Worm (Caenorhabditis elegans) whole organism, L1 larva: ENCODE results near the gene puf-11.

Experiments used
- blmp-1 ChIP-seq: fragments of 150-350 bp; optimal IDR thresholded peaks from 2 replicates; lab custom pipeline; 2014; ENCODE audit warnings: missing biosample characterization, missing genetic modification characterization
- ceh-63 ChIP-seq: fragments of 200-800 bp; sonication (Bioruptor generic); optimal IDR thresholded peaks from 2 replicates; lab custom pipeline; 2018; ENCODE audit warnings: mild to moderate bottlenecking, missing genetic modification characterization, missing compliant biosample characterization
- efl-3 ChIP-seq: fragments of 200-800 bp; sonication (Bioruptor generic); optimal IDR thresholded peaks from 2 replicates; lab custom pipeline; 2018; ENCODE audit warnings: mild to moderate bottlenecking, missing genetic modification characterization, missing compliant biosample characterization
- fos-1 ChIP-seq: fragments of 150-350 bp; optimal IDR thresholded peaks from 2 replicates; lab custom pipeline; 2014; ENCODE audit warnings: missing biosample characterization, missing genetic modification characterization
- jun-1 ChIP-seq: fragments of 150-350 bp; optimal IDR thresholded peaks from 2 replicates; lab custom pipeline; 2014; ENCODE audit warnings: missing biosample characterization, missing genetic modification reagents, missing genetic modification characterization
- mep-1 ChIP-seq: fragments of 150-350 bp; optimal IDR thresholded peaks from 2 replicates; lab custom pipeline; 2014; ENCODE audit warnings: missing biosample characterization, missing genetic modification characterization
- nhr-28 ChIP-seq: fragments of 150-350 bp; optimal IDR thresholded peaks from 2 replicates; lab custom pipeline; 2014; ENCODE audit warnings: missing biosample characterization, missing genetic modification characterization
- skn-1 ChIP-seq: fragments of 150-350 bp; optimal IDR thresholded peaks from 2 replicates; lab custom pipeline; 2014; ENCODE audit warnings: missing biosample characterization, missing genetic modification characterization
- unc-62 ChIP-seq: fragments of 150-350 bp; optimal IDR thresholded peaks from 2 replicates; lab custom pipeline; 2014; ENCODE audit warnings: missing biosample characterization, missing genetic modification reagents, missing genetic modification characterization

DNA sequence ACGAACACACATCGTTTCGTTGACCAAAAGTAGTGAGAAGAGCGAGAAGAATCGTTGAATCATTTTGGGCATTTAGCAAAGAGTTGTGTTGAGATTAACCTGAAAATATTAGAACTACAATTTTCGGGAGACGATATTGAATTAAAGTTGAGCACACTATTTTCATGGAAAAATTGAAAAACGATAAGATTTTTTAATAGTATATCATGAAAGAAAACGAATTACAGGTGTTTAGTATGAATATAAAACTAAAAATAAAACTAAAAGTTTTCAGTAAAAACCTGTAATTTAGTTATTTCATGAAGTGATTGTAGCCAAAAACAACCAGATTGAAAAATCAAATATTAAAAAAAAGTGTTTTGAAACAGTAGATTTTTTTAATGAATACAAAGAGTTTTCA, 36.1 kb downstream of the puf-11 start, which contains the start of gene lgc-10:
- TF ChIP-seq fos-1 (tag; lab: Kevin White, UChicago) (no peak), jun-1 (tag; lab: Kevin White, UChicago) (no peak), skn-1 (tag; lab: Kevin White, UChicago) (no peak), mep-1 (tag; lab: Kevin White, UChicago) (no peak), blmp-1 (tag; lab: Kevin White, UChicago) (no peak), unc-62 (GFP tag; lab: Kevin White, UChicago) (no peak), efl-3 (GFP tag; lab: Kevin White, UChicago) (no peak), ceh-63 (GFP tag; lab: Kevin White, UChicago) (no peak), nhr-28 (no peak)
